Fruit fly (Drosophila melanogaster) whole organism, embryonic: ENCODE data around the gene Son.

Experiments used
- Bteb2 ChIP-seq: fragments of 200-800 bp; sonication (Bioruptor generic); optimal IDR thresholded peaks from 2 replicates; lab custom pipeline; 2016; ENCODE audit warnings: missing biosample characterization, missing genetic modification characterization
- C15 ChIP-seq: fragments of 200-800 bp; sonication (Bioruptor generic); IDR thresholded peaks from 3 replicates; pipeline ENCODE4 v1.3.6; 2022; ENCODE audit warnings: missing biosample characterization, missing genetic modification characterization
- CG10267 ChIP-seq: fragments of 200-800 bp; sonication (Bioruptor generic); optimal IDR thresholded peaks from 2 replicates; lab custom pipeline; 2018; ENCODE audit warnings: missing biosample characterization, mild to moderate bottlenecking, missing genetic modification characterization, moderate library complexity
- CG10274 ChIP-seq: fragments of 200-800 bp; sonication (Bioruptor generic); optimal IDR thresholded peaks from 3 replicates; lab custom pipeline; 2017; ENCODE audit warnings: missing biosample characterization, mild to moderate bottlenecking, missing genetic modification characterization
- CG10979 ChIP-seq: fragments of 200-800 bp; sonication (Bioruptor generic); optimal IDR thresholded peaks from 2 replicates; lab custom pipeline; 2018; ENCODE audit warnings: missing biosample characterization, mild to moderate bottlenecking, missing genetic modification characterization, moderate library complexity
- CG11696 ChIP-seq: fragments of 200-800 bp; sonication (Bioruptor generic); IDR thresholded peaks from 2 replicates; pipeline ENCODE4 v1.3.6; 2022; ENCODE audit warnings: missing biosample characterization, missing genetic modification characterization
- CG13775 ChIP-seq: fragments of 200-800 bp; sonication (Bioruptor generic); optimal IDR thresholded peaks from 3 replicates; lab custom pipeline; 2017; ENCODE audit warnings: missing biosample characterization, mild to moderate bottlenecking, missing genetic modification characterization
- CG15073 ChIP-seq: fragments of 200-800 bp; sonication (Bioruptor generic); optimal IDR thresholded peaks from 2 replicates; lab custom pipeline; 2016; ENCODE audit warnings: missing biosample characterization, missing genetic modification characterization
- CG15601 ChIP-seq: fragments of 200-800 bp; sonication (Bioruptor generic); optimal IDR thresholded peaks from 3 replicates; lab custom pipeline; 2019; ENCODE audit warnings: missing biosample characterization, mild to moderate bottlenecking, missing genetic modification characterization, moderate library complexity
- CG18619 ChIP-seq: fragments of 200-800 bp; sonication (Bioruptor generic); optimal IDR thresholded peaks from 3 replicates; lab custom pipeline; 2017; ENCODE audit warnings: missing biosample characterization, mild to moderate bottlenecking, missing genetic modification characterization
- CG31365 ChIP-seq: fragments of 200-800 bp; sonication (Bioruptor generic); optimal IDR thresholded peaks from 2 replicates; lab custom pipeline; 2018; ENCODE audit warnings: missing biosample characterization, mild to moderate bottlenecking, missing genetic modification characterization
- CG34224 ChIP-seq: fragments of 200-800 bp; sonication (Bioruptor generic); IDR thresholded peaks from 3 replicates; pipeline ENCODE4 v1.3.6; 2022; ENCODE audit warnings: missing biosample characterization, missing genetic modification characterization; ENCODE audit not compliant: partially characterized antibody
- CG3726 ChIP-seq: fragments of 200-800 bp; sonication (Bioruptor generic); IDR thresholded peaks from 3 replicates; pipeline ENCODE4, ENCODE4 v1.3.6; 2022; ENCODE audit warnings: missing biosample characterization, missing genetic modification characterization
- CG4854 ChIP-seq: fragments of 200-800 bp; sonication (Bioruptor generic); optimal IDR thresholded peaks from 2 replicates; lab custom pipeline; 2016; ENCODE audit warnings: missing biosample characterization, missing genetic modification characterization, inconsistent platforms
- CG9437 ChIP-seq: fragments of 200-800 bp; sonication (Bioruptor generic); optimal IDR thresholded peaks from 2 replicates; lab custom pipeline; 2018; ENCODE audit warnings: missing biosample characterization, mild to moderate bottlenecking, missing genetic modification characterization
- Dip3 ChIP-seq: fragments of 200-800 bp; sonication (Bioruptor generic); optimal IDR thresholded peaks from 3 replicates; lab custom pipeline; 2016; ENCODE audit warnings: missing biosample characterization, missing genetic modification characterization
- Drgx ChIP-seq: fragments of 200-800 bp; sonication (Bioruptor generic); IDR thresholded peaks from 2 replicates; pipeline ENCODE4 v1.3.6; 2022; ENCODE audit warnings: missing biosample characterization, missing genetic modification characterization
- Gug ChIP-seq: fragments of 200-800 bp; sonication (Bioruptor generic); IDR thresholded peaks from 4 replicates; pipeline ENCODE4 v1.3.6; 2022; ENCODE audit warnings: missing biosample characterization, missing genetic modification characterization
- Mad ChIP-seq: fragments of 200-800 bp; sonication (Bioruptor generic); optimal IDR thresholded peaks from 2 replicates; lab custom pipeline; 2016; ENCODE audit warnings: missing biosample characterization, missing genetic modification characterization
- PHDP ChIP-seq: fragments of 200-800 bp; sonication (Bioruptor generic); optimal IDR thresholded peaks from 3 replicates; lab custom pipeline; 2018; ENCODE audit warnings: missing biosample characterization, mild to moderate bottlenecking, missing genetic modification characterization, moderate library complexity
- Poxn ChIP-seq: fragments of 200-800 bp; sonication (Bioruptor generic); IDR thresholded peaks from 2 replicates; pipeline ENCODE4 v1.3.6; 2022; ENCODE audit warnings: missing biosample characterization, missing genetic modification characterization
- Ptx1 ChIP-seq: fragments of 200-800 bp; sonication (Bioruptor generic); IDR thresholded peaks from 2 replicates; pipeline ENCODE4 v1.3.6; 2022; ENCODE audit warnings: missing biosample characterization, missing genetic modification characterization
- Sry-δ ChIP-seq: fragments of 200-800 bp; sonication (Bioruptor generic); optimal IDR thresholded peaks from 2 replicates; lab custom pipeline; 2016; ENCODE audit warnings: missing biosample characterization, missing genetic modification characterization
- Usf ChIP-seq: fragments of 200-800 bp; sonication (Bioruptor generic); optimal IDR thresholded peaks from 2 replicates; lab custom pipeline; 2017; ENCODE audit warnings: missing genotype, missing biosample characterization, missing genetic modification characterization
- Vsx1 ChIP-seq: fragments of 200-800 bp; sonication (Bioruptor generic); optimal IDR thresholded peaks from 2 replicates; lab custom pipeline; 2017; ENCODE audit warnings: missing biosample characterization, mild to moderate bottlenecking, missing genetic modification characterization, missing genetic modification reagents
- ara ChIP-seq: fragments of 200-800 bp; sonication (Bioruptor generic); IDR thresholded peaks from 2 replicates; pipeline ENCODE4 v1.3.6; 2022; ENCODE audit warnings: missing biosample characterization, missing genetic modification characterization
- ase ChIP-seq: fragments of 200-800 bp; sonication (Bioruptor generic); IDR thresholded peaks from 3 replicates; pipeline ENCODE4 v1.3.6; 2022; ENCODE audit warnings: missing biosample characterization, missing genetic modification characterization
- ato ChIP-seq: fragments of 200-800 bp; sonication (Bioruptor generic); IDR thresholded peaks from 2 replicates; pipeline ENCODE4 v1.3.6; 2022; ENCODE audit warnings: missing biosample characterization, missing genetic modification characterization; ENCODE audit not compliant: partially characterized antibody
- bbx ChIP-seq: fragments of 200-800 bp; sonication (Bioruptor generic); IDR thresholded peaks from 2 replicates; pipeline ENCODE4 v1.3.6; 2022; ENCODE audit warnings: missing biosample characterization, missing genetic modification characterization; ENCODE audit not compliant: partially characterized antibody
- cad ChIP-seq: fragments of >200 bp; optimal IDR thresholded peaks from 2 replicates; lab custom pipeline; 2017; ENCODE audit warnings: missing biosample characterization, missing genetic modification characterization
- caup ChIP-seq: fragments of 200-800 bp; sonication (Bioruptor generic); optimal IDR thresholded peaks from 3 replicates; lab custom pipeline; 2017; ENCODE audit warnings: missing biosample characterization, mild to moderate bottlenecking, missing genetic modification characterization, moderate library complexity; ENCODE audit not compliant: severe bottlenecking
- crc ChIP-seq: fragments of 200-800 bp; sonication (Bioruptor generic); optimal IDR thresholded peaks from 2 replicates; lab custom pipeline; 2016; ENCODE audit warnings: missing biosample characterization, missing genetic modification characterization
- croc ChIP-seq: fragments of 200-800 bp; sonication (Bioruptor generic); conservative IDR thresholded peaks from 3 replicates; pipeline ENCODE4 v1.3.6; 2022; ENCODE audit warnings: missing biosample characterization, missing genetic modification characterization
- dimm ChIP-seq: fragments of 200-800 bp; sonication (Bioruptor generic); IDR thresholded peaks from 2 replicates; pipeline ENCODE4 v1.3.6; 2022; ENCODE audit warnings: missing biosample characterization, missing genetic modification characterization
- emc ChIP-seq: fragments of 200-800 bp; sonication (Bioruptor generic); optimal IDR thresholded peaks from 2 replicates; lab custom pipeline; 2016; ENCODE audit warnings: missing biosample characterization, missing genetic modification characterization
- fd3F ChIP-seq: fragments of 200-800 bp; sonication (Bioruptor generic); optimal IDR thresholded peaks from 2 replicates; lab custom pipeline; 2018; ENCODE audit warnings: missing biosample characterization, mild to moderate bottlenecking, missing genetic modification characterization, moderate library complexity
- fd64A ChIP-seq: fragments of 200-800 bp; sonication (Bioruptor generic); optimal IDR thresholded peaks from 3 replicates; lab custom pipeline; 2018; ENCODE audit warnings: missing biosample characterization, mild to moderate bottlenecking, missing genetic modification characterization
- fru ChIP-seq: fragments of >200 bp; optimal IDR thresholded peaks from 2 replicates; lab custom pipeline; 2017
- gro ChIP-seq: fragments of 200-800 bp; sonication (Bioruptor generic); optimal IDR thresholded peaks from 2 replicates; lab custom pipeline; 2016; ENCODE audit warnings: missing biosample characterization, missing genetic modification characterization
- ind ChIP-seq: fragments of 200-800 bp; sonication (Bioruptor generic); optimal IDR thresholded peaks from 3 replicates; lab custom pipeline; 2016; ENCODE audit warnings: missing biosample characterization, missing genetic modification characterization
- klu ChIP-seq: fragments of 200-800 bp; sonication (Bioruptor generic); IDR thresholded peaks from 2 replicates; pipeline ENCODE4 v1.3.6; 2022; ENCODE audit warnings: missing biosample characterization, missing genetic modification characterization
- lbe ChIP-seq: fragments of 200-800 bp; sonication (Bioruptor generic); optimal IDR thresholded peaks from 2 replicates; lab custom pipeline; 2016; ENCODE audit warnings: missing biosample characterization, mild to moderate bottlenecking, missing genetic modification characterization
- maf-S ChIP-seq: fragments of 200-800 bp; sonication (Bioruptor generic); optimal IDR thresholded peaks from 2 replicates; lab custom pipeline; 2016; ENCODE audit warnings: missing biosample characterization, missing genetic modification characterization
- otp ChIP-seq: fragments of 200-800 bp; sonication (Bioruptor generic); IDR thresholded peaks from 3 replicates; pipeline ENCODE4, ENCODE4 v1.3.6; 2022; ENCODE audit warnings: missing biosample characterization, missing genetic modification characterization
- repo ChIP-seq: fragments of 200-800 bp; sonication (Bioruptor generic); optimal IDR thresholded peaks from 2 replicates; lab custom pipeline; 2016; ENCODE audit warnings: missing biosample characterization, missing genetic modification characterization
- sim ChIP-seq: fragments of 200-800 bp; sonication (Bioruptor generic); IDR thresholded peaks from 2 replicates; pipeline ENCODE4 v1.3.6; 2022; ENCODE audit warnings: missing biosample characterization, missing genetic modification characterization
- tup ChIP-seq: fragments of 200-800 bp; sonication (Bioruptor generic); optimal IDR thresholded peaks from 2 replicates; lab custom pipeline; 2016; ENCODE audit warnings: missing biosample characterization, mild to moderate bottlenecking, missing genetic modification characterization, moderate library complexity
- tx ChIP-seq: fragments of 200-800 bp; sonication (Bioruptor generic); optimal IDR thresholded peaks from 2 replicates; lab custom pipeline; 2016; ENCODE audit warnings: missing biosample characterization, missing genetic modification characterization
- zen2 ChIP-seq: fragments of 200-800 bp; sonication (Bioruptor generic); IDR thresholded peaks from 3 replicates; pipeline ENCODE4 v1.3.6; 2022; ENCODE audit warnings: missing biosample characterization, missing genetic modification characterization; ENCODE audit not compliant: partially characterized antibody
- zf30C ChIP-seq: fragments of 200-800 bp; sonication (Bioruptor generic); optimal IDR thresholded peaks from 3 replicates; lab custom pipeline; 2018; ENCODE audit warnings: missing biosample characterization, mild to moderate bottlenecking, missing genetic modification characterization
- zfh1 ChIP-seq: fragments of 200-800 bp; sonication (Bioruptor generic); IDR thresholded peaks from 3 replicates; pipeline ENCODE4 v1.3.6; 2022; ENCODE audit warnings: missing biosample characterization, missing genetic modification characterization

The Son gene

dm6 chr3R:9555334-9555974 lies 22.4 kb upstream of the Son start, which contains the start of the genes CG9386 and BckdhA (continued):
- TF ChIP-seq Usf (GFP tag; lab: Kevin White, UChicago) (no peak), klu (GFP tag; lab: Robert Waterston, UW) (no peak), CG15601 (tag; lab: Kevin White, UChicago) (peak; percentile 38), maf-S (GFP tag; lab: Kevin White, UChicago) (peak; percentile 46), zfh1 (GFP tag; lab: Robert Waterston, UW) (no peak), Mad (GFP tag; lab: Kevin White, UChicago) (peak; percentile 40), caup (peak; percentile 52), tup (GFP tag; lab: Kevin White, UChicago) (no peak), emc (GFP tag; lab: Kevin White, UChicago) (no peak), dimm (GFP tag; lab: Robert Waterston, UW) (no peak), crc (GFP tag; lab: Kevin White, UChicago) (no peak), Drgx (GFP tag; lab: Robert Waterston, UW) (no peak), CG31365 (no peak), CG10267 (tag; lab: Kevin White, UChicago) (peak; percentile 57), ara (GFP tag; lab: Robert Waterston, UW) (no peak), ind (GFP tag; lab: Kevin White, UChicago) (peak; percentile 52), Bteb2 (GFP tag; lab: Kevin White, UChicago) (peak; percentile 35), CG34224 (GFP tag; lab: Robert Waterston, UW) (peak; percentile 60), CG9437 (peak; percentile 77), zf30C (GFP tag; lab: Kevin White, UChicago) (no peak), zen2 (peak; percentile 44; the same call in 1 of the 3 replicates), lbe (GFP tag; lab: Kevin White, UChicago) (no peak), fd64A (GFP tag; lab: Kevin White, UChicago) (no peak), CG10979 (tag; lab: Kevin White, UChicago) (peak; percentile 76), CG18619 (GFP tag; lab: Kevin White, UChicago) (peak; percentile 32), fd3F (GFP tag; lab: Kevin White, UChicago) (peak; percentile 7), croc (GFP tag; lab: Robert Waterston, UW) (no peak), CG11696 (GFP tag; lab: Robert Waterston, UW) (no peak), Vsx1 (GFP tag; lab: Kevin White, UChicago) (no peak), CG3726 (GFP tag; lab: Robert Waterston, UW) (no peak), fru (lab: Kevin White, UChicago) (no peak), CG4854 (no peak), CG15073 (GFP tag; lab: Kevin White, UChicago) (no peak), C15 (GFP tag; lab: Robert Waterston, UW) (no peak), cad (no peak), Dip3 (GFP tag; lab: Kevin White, UChicago) (peak; percentile 63), sim (GFP tag; lab: Robert Waterston, UW) (no peak), CG13775 (GFP tag; lab: Kevin White, UChicago) (peak; percentile 55), Ptx1 (peak; percentile 47; the same call in 1 of the 2 replicates), CG10274 (GFP tag; lab: Kevin White, UChicago) (no peak), tx (GFP tag; lab: Kevin White, UChicago) (peak; percentile 18), ato (peak; percentile 56; the same call in 1 of the 2 replicates), otp (0 out of 3 replicates have a peak, but pooled peaks have one; percentile 25), gro (GFP tag; lab: Kevin White, UChicago) (peak; percentile 45), repo (GFP tag; lab: Kevin White, UChicago) (no peak), Sry-δ (GFP tag; lab: Kevin White, UChicago) (peak; percentile 71), bbx (peak; percentile 41; the same call in 1 of the 2 replicates), ase (GFP tag; lab: Robert Waterston, UW) (peak; percentile 46; the same call in 1 of the 3 replicates), Gug (peak; percentile 61; the same call in 2 of the 4 replicates), Poxn (GFP tag; lab: Robert Waterston, UW) (no peak), PHDP (tag; lab: Kevin White, UChicago) (peak; percentile 31)
